Worm (Caenorhabditis elegans): Measurements from ENCODE around the gene W04D2.4.

ce11 chrV:12465399-12465798 lies 32.2 kb downstream of the W04D2.4 start:
- TF ChIP-seq pha-4 (tag; optimal IDR thresholded peaks at IDR 0.05) (peak; percentile 62), unc-39 (tag; optimal IDR thresholded peaks at IDR 0.05) (peak; percentile 18), sem-2 (GFP tag; optimal IDR thresholded peaks at IDR 0.05) (no peak), lin-13 (tag; optimal IDR thresholded peaks at IDR 0.05) (no peak), drap-1 (GFP tag; optimal IDR thresholded peaks at IDR 0.05) (peak; percentile 1), nhr-12 (tag; optimal IDR thresholded peaks at IDR 0.05) (no peak), lsy-2 (tag; optimal IDR thresholded peaks at IDR 0.05) (peak; percentile 20), nhr-28 (tag; optimal IDR thresholded peaks at IDR 0.05) (no peak), ceh-83 (GFP tag; optimal IDR thresholded peaks at IDR 0.05) (no peak), blmp-1 (tag; optimal IDR thresholded peaks at IDR 0.05) (no peak), snpc-4 (tag; optimal IDR thresholded peaks at IDR 0.05) (no peak), mep-1 (tag; optimal IDR thresholded peaks at IDR 0.05) (peak; percentile 66), sptf-1 (tag; optimal IDR thresholded peaks at IDR 0.05) (peak; percentile 26), elt-3 (tag; optimal IDR thresholded peaks at IDR 0.05) (no peak)

Measured in whole organism, mixed stage, embryonic.